Worm (Caenorhabditis elegans) whole organism, young adult: ENCODE results near the gene ZK354.9.

Experiments used
- ama-1 ChIP-seq, 3 experiments: fragments of 150-350 bp in 1 of 3; sonication (generic microtip) in 2 of 3; optimal IDR thresholded peaks; 2 replicates each; lab custom pipeline; 2014 to 2018; ENCODE audit warnings: missing biosample characterization in 2 of 3, missing genetic modification characterization in 2 of 3, missing genetic modification reagents in 2 of 3
- ekl-4 ChIP-seq: fragments of 200-800 bp; sonication (Bioruptor generic); IDR thresholded peaks from 2 replicates; pipeline ENCODE4 v1.3.6; 2022; ENCODE audit warnings: missing genetic modification reagents, missing genetic modification characterization, missing compliant biosample characterization
- let-526 ChIP-seq: fragments of 200-800 bp; sonication (Bioruptor generic); IDR thresholded peaks from 2 replicates; pipeline ENCODE4 v1.3.6; 2022; ENCODE audit warnings: missing genetic modification reagents, missing genetic modification characterization, missing compliant biosample characterization
- let-607 ChIP-seq, 2 experiments: fragments of 200-800 bp in 1 of 2; sonication (Bioruptor generic) in 1 of 2; sonication (generic microtip) in 1 of 2; optimal IDR thresholded peaks; 2 replicates each; lab custom pipeline; 2016 to 2018; ENCODE audit warnings: mild to moderate bottlenecking in 2 of 2, missing compliant biosample characterization in 2 of 2, missing genetic modification characterization in 2 of 2, moderate library complexity in 2 of 2, missing genotype in 1 of 2
- lin-26 ChIP-seq: fragments of 200-800 bp; sonication (Bioruptor generic); IDR thresholded peaks from 2 replicates; pipeline ENCODE4 v1.3.6; 2022; ENCODE audit warnings: missing genetic modification reagents, missing genetic modification characterization, missing compliant biosample characterization
- lin-35 ChIP-seq, 3 experiments: fragments of 150-350 bp in 2 of 3; sonication (generic microtip) in 1 of 3; optimal IDR thresholded peaks; 2 replicates each; lab custom pipeline; 2014 to 2018; ENCODE audit warnings: missing biosample characterization in 3 of 3, missing genetic modification characterization in 3 of 3, missing genetic modification reagents in 3 of 3
- lin-54 ChIP-seq: fragments of 200-800 bp; sonication (Bioruptor generic); optimal IDR thresholded peaks from 2 replicates; lab custom pipeline; 2018; ENCODE audit warnings: mild to moderate bottlenecking, missing genetic modification characterization, missing compliant biosample characterization
- nfya-1 ChIP-seq: sonication (generic microtip); optimal IDR thresholded peaks from 2 replicates; lab custom pipeline; 2017; ENCODE audit warnings: antibody characterized with exemption, missing compliant biosample characterization, missing genetic modification characterization, borderline replicate concordance; ENCODE audit not compliant: insufficient read depth
- rpc-1 ChIP-seq, 2 experiments: fragments of 150-350 bp in 1 of 2; sonication (generic microtip) in 1 of 2; optimal IDR thresholded peaks; 2 replicates each; lab custom pipeline; 2014 to 2018; ENCODE audit warnings: missing biosample characterization in 1 of 2, missing genetic modification characterization in 1 of 2, missing genetic modification reagents in 1 of 2, missing genotype in 1 of 2

ce11 chrIV:5333484-5333883 lies 25.5 kb upstream of the ZK354.9 start:
- TF ChIP-seq let-526 (GFP tag; lab: Robert Waterston, UW) = no peak
- no peak for TF ChIP-seq ama-1 (optimal IDR thresholded peaks at IDR 0.05; lab: Kevin White, UChicago)
- TF ChIP-seq ama-1 (GFP tag; optimal IDR thresholded peaks at IDR 0.05; lab: Kevin White, UChicago) = no peak
- TF ChIP-seq lin-35 (GFP tag; optimal IDR thresholded peaks at IDR 0.05; lab: Kevin White, UChicago) = no peak
- TF ChIP-seq lin-26 (GFP tag; lab: Robert Waterston, UW) = no peak
- TF ChIP-seq rpc-1 (optimal IDR thresholded peaks at IDR 0.05; lab: Kevin White, UChicago) = no peak
- TF ChIP-seq rpc-1 (tag; optimal IDR thresholded peaks at IDR 0.05; lab: Kevin White, UChicago) = no peak
- TF ChIP-seq lin-54 (GFP tag; lab: Kevin White, UChicago) = no peak
- TF ChIP-seq nfya-1 (tag; lab: Kevin White, UChicago) = no peak
- no peak for TF ChIP-seq let-607 (tag; optimal IDR thresholded peaks at IDR 0.05; lab: Kevin White, UChicago)
- no peak for TF ChIP-seq ekl-4 (GFP tag; lab: Robert Waterston, UW)
